Fruit fly (Drosophila melanogaster): ENCODE data around the gene CG33764.

CG33764 gene

dm6 chr3L:4219291-4220228 is 47.7 kb downstream of the CG33764 start:
- TF ChIP-seq grau (tag; optimal IDR thresholded peaks at IDR 0.05) (no peak), en (GFP tag; optimal IDR thresholded peaks at IDR 0.05) (no peak), HLH54F (GFP tag; optimal IDR thresholded peaks at IDR 0.05) (no peak), phol (tag; optimal IDR thresholded peaks at IDR 0.05) (no peak), wdn (GFP tag; IDR thresholded peaks at IDR 0.05) (no peak), sd (tag; optimal IDR thresholded peaks at IDR 0.05) (peak; percentile 90), crol (GFP tag; IDR thresholded peaks at IDR 0.05) (peak; percentile 60), crp (GFP tag; optimal IDR thresholded peaks at IDR 0.05) (no peak), CrebB (tag; optimal IDR thresholded peaks at IDR 0.05) (no peak), CG42726 (GFP tag; IDR thresholded peaks at IDR 0.05; ENCODE audit: partially characterized antibody) (no peak), D (optimal IDR thresholded peaks at IDR 0.05) (no peak), D (GFP tag; optimal IDR thresholded peaks at IDR 0.05) (no peak), CG15601 (tag; optimal IDR thresholded peaks at IDR 0.05) (no peak), gsb (GFP tag; IDR thresholded peaks at IDR 0.05) (no peak), CG16813 (GFP tag; IDR thresholded peaks at IDR 0.05; ENCODE audit: partially characterized antibody) (no peak), CG1233 (GFP tag; optimal IDR thresholded peaks at IDR 0.05) (no peak), Hmr (GFP tag; optimal IDR thresholded peaks at IDR 0.05) (peak; percentile 6), B-H1 (GFP tag; IDR thresholded peaks at IDR 0.05) (no peak), CG6854 (GFP tag; optimal IDR thresholded peaks at IDR 0.05) (no peak), CG11398 (GFP tag; optimal IDR thresholded peaks at IDR 0.05) (no peak), nerfin-1 (tag; optimal IDR thresholded peaks at IDR 0.05) (no peak), klu (GFP tag; IDR thresholded peaks at IDR 0.05) (no peak), cato (GFP tag; optimal IDR thresholded peaks at IDR 0.05; ENCODE audit: borderline replicate concordance) (no peak), Scr (GFP tag; IDR thresholded peaks at IDR 0.05; ENCODE audit: partially characterized antibody) (no peak), dysf (GFP tag; IDR thresholded peaks at IDR 0.05) (no peak), Atf3 (GFP tag; optimal IDR thresholded peaks at IDR 0.05) (no peak), grn (GFP tag; optimal IDR thresholded peaks at IDR 0.05) (peak; percentile 99), Pdp1 (GFP tag; optimal IDR thresholded peaks at IDR 0.05) (peak in 1 of 2 experiments; percentile 35), slp2 (GFP tag; optimal IDR thresholded peaks at IDR 0.05) (no peak), CG31224 (GFP tag; IDR thresholded peaks at IDR 0.05) (no peak), ewg (GFP tag; optimal IDR thresholded peaks at IDR 0.05) (no peak), sens-2 (GFP tag; IDR thresholded peaks at IDR 0.05) (0 out of 2 replicates have a peak, but pooled peaks have one; percentile 11), CG9727 (GFP tag; optimal IDR thresholded peaks at IDR 0.05) (peak; percentile 34), Ravus (GFP tag; IDR thresholded peaks at IDR 0.05) (no peak), HmgD (GFP tag; optimal IDR thresholded peaks at IDR 0.05) (no peak), fru (optimal IDR thresholded peaks at IDR 0.05) (no peak), CG31365 (tag; optimal IDR thresholded peaks at IDR 0.05) (no peak), CG7987 (GFP tag; optimal IDR thresholded peaks at IDR 0.05) (peak; percentile 92), nau (GFP tag; optimal IDR thresholded peaks at IDR 0.05) (no peak), CG18011 (GFP tag; optimal IDR thresholded peaks at IDR 0.05) (no peak), cas (GFP tag; IDR thresholded peaks at IDR 0.05) (no peak), cg (GFP tag; optimal IDR thresholded peaks at IDR 0.05) (no peak), CG1024 (GFP tag; IDR thresholded peaks at IDR 0.05) (no peak), CG14667 (GFP tag; IDR thresholded peaks at IDR 0.05) (no peak), kay (GFP tag; optimal IDR thresholded peaks at IDR 0.05) (no peak), CG18764 (GFP tag; optimal IDR thresholded peaks at IDR 0.05) (no peak), Vsx1 (GFP tag; optimal IDR thresholded peaks at IDR 0.05) (peak; percentile 72), Bdp1 (GFP tag; optimal IDR thresholded peaks at IDR 0.05) (no peak), vvl (GFP tag; IDR thresholded peaks at IDR 0.05) (peak; percentile 15; the same call in 1 of the 2 replicates)
